Worm (Caenorhabditis elegans) whole organism, midembryonic: ENCODE measurements around the gene ptl-1.

ENCODE experiments used
- cog-1 ChIP-seq: sonication (generic microtip); optimal IDR thresholded peaks from 2 replicates; lab custom pipeline; 2016; ENCODE audit warnings: missing genetic modification characterization, missing compliant biosample characterization
- klf-2 ChIP-seq: fragments of 200-800 bp; sonication (Bioruptor generic); conservative IDR thresholded peaks from 2 replicates; pipeline ENCODE4 v1.3.6; 2022; ENCODE audit warnings: missing genetic modification reagents, missing genetic modification characterization, missing compliant biosample characterization
- tab-1 ChIP-seq: fragments of 200-800 bp; sonication (Bioruptor generic); IDR thresholded peaks from 2 replicates; pipeline ENCODE4 v1.3.6; 2022; ENCODE audit warnings: missing genetic modification characterization, missing compliant biosample characterization

- TF ChIP-seq tab-1 (GFP tag; lab: Robert Waterston, UW) (no peak), cog-1 (no peak), klf-2 (GFP tag; lab: Robert Waterston, UW) (no peak)
These were observed 36.3 kb upstream of the ptl-1 start for ce11 chrIII:728694-729093.
